Worm (Caenorhabditis elegans): ENCODE measurements around the gene rfth-1.

Gene rfth-1

DNA sequence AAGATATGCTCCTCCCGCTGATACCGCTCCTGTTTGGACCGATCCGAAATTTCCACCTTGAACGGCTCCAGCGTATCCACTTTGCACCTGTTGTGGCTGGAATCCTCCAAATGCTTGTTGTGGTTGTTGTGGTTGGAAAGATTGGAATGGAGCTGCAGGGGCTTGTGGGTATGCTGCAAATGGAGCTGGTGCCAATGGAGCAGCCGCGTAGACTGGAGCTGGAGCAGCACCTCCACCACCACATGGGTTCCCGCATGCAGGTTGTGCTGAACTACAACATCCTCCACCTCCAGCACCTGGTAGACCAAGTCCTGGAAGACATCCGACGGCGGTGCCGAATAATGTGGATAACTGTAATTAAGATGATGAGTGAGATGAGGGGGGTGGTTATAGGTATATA is 12.4 kb upstream of the rfth-1 start:
- TF ChIP-seq ama-1 (optimal IDR thresholded peaks at IDR 0.05) (no peak), F13C5.2 (tag; optimal IDR thresholded peaks at IDR 0.05) (no peak), tbx-11 (GFP tag; IDR thresholded peaks at IDR 0.05) (no peak), tra-4 (tag; optimal IDR thresholded peaks at IDR 0.05) (no peak), sea-1 (GFP tag; conservative IDR thresholded peaks at IDR 0.05) (no peak), hmg-4 (GFP tag; optimal IDR thresholded peaks at IDR 0.05) (no peak), scrt-1 (GFP tag; IDR thresholded peaks at IDR 0.05) (no peak), hnd-1 (tag; optimal IDR thresholded peaks at IDR 0.05) (no peak), ceh-13 (GFP tag; optimal IDR thresholded peaks at IDR 0.05) (no peak), ceh-36 (tag; optimal IDR thresholded peaks at IDR 0.05) (no peak), tbx-37 (GFP tag; conservative IDR thresholded peaks at IDR 0.05) (no peak), hmbx-1 (tag; optimal IDR thresholded peaks at IDR 0.05) (no peak), pes-1 (GFP tag; IDR thresholded peaks at IDR 0.05) (no peak), flt-1 (GFP tag; IDR thresholded peaks at IDR 0.05) (no peak)

DNA sequence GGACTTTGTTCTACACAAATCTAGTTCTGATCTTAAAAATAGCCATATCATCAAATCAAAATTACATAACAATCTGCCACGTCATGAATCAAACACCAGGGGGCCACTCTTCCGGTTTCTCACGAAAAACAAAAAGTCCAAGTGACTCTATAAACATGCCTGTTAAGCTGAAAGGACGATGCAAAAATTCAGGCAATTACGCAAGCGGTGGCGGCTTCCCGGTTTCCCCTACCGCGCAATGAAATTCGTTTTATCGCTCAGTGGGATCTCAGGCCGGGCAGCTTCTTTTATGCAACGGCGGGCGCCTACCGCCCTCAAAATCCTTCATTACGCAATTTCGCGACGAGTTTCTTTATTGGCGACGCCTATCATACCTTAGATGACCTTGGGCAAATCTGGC is 8.6 kb upstream of the rfth-1 start:
- TF ChIP-seq pes-1 (GFP tag; IDR thresholded peaks at IDR 0.05) (no peak), scrt-1 (GFP tag; IDR thresholded peaks at IDR 0.05) (no peak), tra-4 (tag; optimal IDR thresholded peaks at IDR 0.05) (no peak), sea-1 (GFP tag; conservative IDR thresholded peaks at IDR 0.05) (no peak), tbx-11 (GFP tag; IDR thresholded peaks at IDR 0.05) (no peak), hmg-4 (GFP tag; optimal IDR thresholded peaks at IDR 0.05) (no peak), hnd-1 (tag; optimal IDR thresholded peaks at IDR 0.05) (no peak), ama-1 (optimal IDR thresholded peaks at IDR 0.05) (no peak), tbx-37 (GFP tag; conservative IDR thresholded peaks at IDR 0.05) (no peak), ets-7 (tag; optimal IDR thresholded peaks at IDR 0.05) (no peak), ceh-13 (GFP tag; optimal IDR thresholded peaks at IDR 0.05) (no peak), flt-1 (GFP tag; IDR thresholded peaks at IDR 0.05) (no peak), hmbx-1 (tag; optimal IDR thresholded peaks at IDR 0.05) (no peak), aly-1 (tag; optimal IDR thresholded peaks at IDR 0.05) (no peak), ceh-36 (tag; optimal IDR thresholded peaks at IDR 0.05) (no peak), B0310.2 (tag; optimal IDR thresholded peaks at IDR 0.05) (no peak)

DNA sequence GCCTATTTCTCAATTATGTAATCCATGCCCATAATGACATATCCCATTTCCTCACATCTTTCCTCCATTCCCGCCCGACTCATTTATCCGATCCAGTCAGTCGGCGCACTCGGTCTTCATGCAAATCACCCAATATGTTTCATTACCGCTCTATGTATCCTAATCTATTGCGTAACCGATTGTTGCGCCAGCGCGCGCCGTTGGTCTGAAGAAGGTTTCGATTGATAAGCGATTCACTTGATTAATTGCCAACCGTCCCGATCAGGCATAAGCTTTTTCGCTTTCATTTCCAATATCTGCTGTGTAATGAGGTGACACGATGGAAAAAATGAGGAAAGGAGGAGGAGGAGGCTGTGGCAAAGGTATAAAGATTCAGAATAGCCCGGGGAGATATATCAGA is 7.0 kb upstream of the rfth-1 start:
- no peak for TF ChIP-seq hmbx-1 (tag; optimal IDR thresholded peaks at IDR 0.05)
- TF ChIP-seq hmg-4 (GFP tag; optimal IDR thresholded peaks at IDR 0.05), result peak; percentile 10
- no peak for TF ChIP-seq aly-1 (tag; optimal IDR thresholded peaks at IDR 0.05)
- TF ChIP-seq F13C5.2 (tag; optimal IDR thresholded peaks at IDR 0.05), result no peak
- no peak for TF ChIP-seq flt-1 (GFP tag; IDR thresholded peaks at IDR 0.05)

DNA sequence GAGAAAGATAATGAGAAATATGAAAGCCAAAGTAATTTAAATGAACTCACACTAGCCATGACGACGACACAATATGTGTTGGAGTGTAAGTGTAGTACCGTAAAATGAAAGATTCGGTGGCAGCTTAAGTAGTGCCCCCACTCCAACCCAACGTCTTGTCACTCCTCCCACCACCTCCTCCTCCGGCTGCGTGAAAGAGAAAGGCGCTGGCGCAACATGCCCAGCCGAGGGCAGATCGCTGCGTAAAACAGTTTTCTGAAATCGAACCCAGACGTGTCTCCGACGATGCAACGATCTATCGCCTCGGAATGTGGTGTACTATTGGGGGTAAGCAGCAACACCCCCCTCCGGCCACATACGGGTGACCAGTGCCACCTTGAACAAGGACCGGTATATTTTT is 6.0 kb upstream of the rfth-1 start, which contains the start of gene ZK180.5:
ZK180.5 (minus strand) TSS at position 101 of the 400 bp plus-strand sequence.
- no peak for TF ChIP-seq scrt-1 (GFP tag; IDR thresholded peaks at IDR 0.05)

DNA sequence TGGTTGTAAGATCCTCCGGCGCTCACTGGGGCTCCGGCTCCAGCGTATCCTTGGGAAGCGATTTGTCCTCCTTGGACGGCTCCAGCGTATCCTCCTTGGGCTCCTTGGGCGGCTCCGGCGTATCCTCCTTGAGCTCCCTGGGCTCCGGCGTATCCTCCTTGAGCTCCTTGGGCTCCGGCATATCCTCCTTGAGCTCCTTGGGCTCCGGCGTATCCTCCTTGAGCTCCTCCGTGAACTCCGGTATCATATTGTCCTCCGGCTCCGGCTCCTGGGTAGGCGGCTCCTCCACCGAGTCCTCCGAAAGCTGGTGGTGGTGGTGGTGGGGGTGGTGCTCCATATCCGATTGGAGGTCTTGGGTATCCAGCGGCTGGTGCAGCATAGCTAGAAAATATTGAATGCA is 5.4 kb upstream of the rfth-1 start:
- TF ChIP-seq pes-1 (GFP tag; IDR thresholded peaks at IDR 0.05) (no peak), sea-1 (GFP tag; conservative IDR thresholded peaks at IDR 0.05) (no peak), scrt-1 (GFP tag; IDR thresholded peaks at IDR 0.05) (no peak), flt-1 (GFP tag; IDR thresholded peaks at IDR 0.05) (no peak), ceh-36 (tag; optimal IDR thresholded peaks at IDR 0.05) (no peak), hmg-4 (GFP tag; optimal IDR thresholded peaks at IDR 0.05) (no peak), F13C5.2 (tag; optimal IDR thresholded peaks at IDR 0.05) (no peak), B0310.2 (tag; optimal IDR thresholded peaks at IDR 0.05) (no peak), ama-1 (optimal IDR thresholded peaks at IDR 0.05) (no peak), ets-7 (tag; optimal IDR thresholded peaks at IDR 0.05) (no peak), tbx-11 (GFP tag; IDR thresholded peaks at IDR 0.05) (no peak)

DNA sequence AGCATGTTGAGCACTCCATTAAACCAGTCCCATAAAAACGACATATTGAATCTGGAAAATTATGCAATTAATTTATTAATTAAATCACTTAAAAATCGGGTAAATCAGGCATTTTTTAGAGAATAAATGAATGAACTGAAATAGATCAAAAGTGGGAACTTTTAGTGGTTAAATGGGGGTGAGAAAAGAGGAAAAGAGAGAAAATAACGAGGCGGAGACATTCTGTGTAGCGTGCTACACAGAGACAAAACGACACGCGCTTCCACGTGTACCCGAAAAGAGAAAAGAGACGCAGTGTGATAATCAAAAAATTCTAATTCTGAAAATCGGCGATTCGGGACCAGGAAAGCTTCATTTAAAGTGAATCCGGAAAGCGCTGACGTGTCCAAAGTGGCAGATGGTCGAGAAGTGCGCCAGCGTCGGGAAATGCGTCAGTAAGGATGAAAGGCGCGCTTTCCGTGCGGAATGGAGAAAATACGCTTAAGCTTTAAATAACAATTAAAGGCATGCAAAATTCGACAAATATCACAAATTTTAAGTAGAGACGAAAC is 2.2 kb upstream of the rfth-1 start, which contains the start of gene sar-1:
sar-1 (minus strand) TSS at position 51 of the 551 bp plus-strand sequence.
- peak; percentile 6 for TF ChIP-seq F13C5.2 (tag; optimal IDR thresholded peaks at IDR 0.05)
- TF ChIP-seq flt-1 (GFP tag; IDR thresholded peaks at IDR 0.05), result peak; percentile 35; the same call in 1 of the 2 replicates
- no peak for TF ChIP-seq scrt-1 (GFP tag; IDR thresholded peaks at IDR 0.05)
- TF ChIP-seq tbx-37 (GFP tag; conservative IDR thresholded peaks at IDR 0.05), result 0 out of 2 replicates have a peak, but pooled peaks have one; percentile 15
- peak; percentile 46 for TF ChIP-seq hmg-4 (GFP tag; optimal IDR thresholded peaks at IDR 0.05)

DNA sequence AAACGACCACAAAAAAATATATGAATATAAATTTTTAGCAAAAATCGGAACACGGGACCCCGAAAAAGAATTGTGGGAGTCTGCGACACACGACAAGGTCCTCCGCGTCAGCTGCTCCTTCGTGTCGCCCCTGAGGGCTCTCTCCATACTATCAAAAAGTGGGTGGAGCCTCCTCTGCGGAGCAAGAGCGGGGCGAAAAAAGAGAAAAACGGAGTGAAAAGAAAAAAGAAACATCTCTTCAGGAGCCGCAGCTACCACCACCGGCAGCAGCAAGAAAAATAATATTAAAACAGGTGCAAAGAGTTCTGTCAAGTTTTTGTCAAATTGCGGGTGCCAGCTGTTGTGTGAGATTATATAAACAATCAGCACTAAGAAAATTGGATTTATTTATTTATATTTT is 4.5 kb downstream of the rfth-1 start, which contains the start of gene gbb-2:
gbb-2 (minus strand) TSS at position 112 of the 400 bp plus-strand sequence.
- TF ChIP-seq tbx-11 (GFP tag; IDR thresholded peaks at IDR 0.05), result no peak
- TF ChIP-seq flt-1 (GFP tag; IDR thresholded peaks at IDR 0.05), result no peak
- TF ChIP-seq sea-1 (GFP tag; conservative IDR thresholded peaks at IDR 0.05), result no peak
- no peak for TF ChIP-seq hmbx-1 (tag; optimal IDR thresholded peaks at IDR 0.05)
- no peak for TF ChIP-seq hmg-4 (GFP tag; optimal IDR thresholded peaks at IDR 0.05)
- TF ChIP-seq pes-1 (GFP tag; IDR thresholded peaks at IDR 0.05), result no peak
- no peak for TF ChIP-seq ceh-13 (GFP tag; optimal IDR thresholded peaks at IDR 0.05)
- TF ChIP-seq ama-1 (optimal IDR thresholded peaks at IDR 0.05), result no peak
- no peak for TF ChIP-seq aly-1 (tag; optimal IDR thresholded peaks at IDR 0.05)
- TF ChIP-seq scrt-1 (GFP tag; IDR thresholded peaks at IDR 0.05), result no peak
- TF ChIP-seq ets-7 (tag; optimal IDR thresholded peaks at IDR 0.05), result no peak
- TF ChIP-seq tbx-37 (GFP tag; conservative IDR thresholded peaks at IDR 0.05), result no peak
- TF ChIP-seq F13C5.2 (tag; optimal IDR thresholded peaks at IDR 0.05), result no peak
- no peak for TF ChIP-seq hnd-1 (tag; optimal IDR thresholded peaks at IDR 0.05)
- TF ChIP-seq B0310.2 (tag; optimal IDR thresholded peaks at IDR 0.05), result no peak

DNA sequence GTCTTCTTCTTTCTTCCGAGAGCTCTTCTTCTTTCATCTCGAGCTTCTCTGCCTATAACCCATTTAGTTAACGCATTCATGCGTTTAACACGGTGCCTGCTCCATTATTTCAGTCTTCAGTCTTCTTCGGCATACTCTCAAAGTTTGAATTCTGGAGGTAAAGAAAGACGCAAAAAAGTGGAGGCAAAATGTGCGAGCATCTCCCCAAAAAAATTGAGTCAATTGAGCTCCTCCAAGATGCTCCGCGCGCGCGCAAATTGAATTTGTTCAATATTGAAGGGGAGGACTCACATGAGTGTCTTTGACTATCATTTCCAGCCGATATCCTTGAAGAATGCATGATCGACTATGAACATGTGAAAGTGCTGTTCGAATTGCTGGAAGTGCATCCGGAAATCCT is 6.0 kb downstream of the rfth-1 start:
- no peak for TF ChIP-seq tra-4 (tag; optimal IDR thresholded peaks at IDR 0.05)

All from whole organism, early embryonic.